Comparison of ENCODE assay signal across 2 fruit fly cellular contexts in the genomic region with DNA sequence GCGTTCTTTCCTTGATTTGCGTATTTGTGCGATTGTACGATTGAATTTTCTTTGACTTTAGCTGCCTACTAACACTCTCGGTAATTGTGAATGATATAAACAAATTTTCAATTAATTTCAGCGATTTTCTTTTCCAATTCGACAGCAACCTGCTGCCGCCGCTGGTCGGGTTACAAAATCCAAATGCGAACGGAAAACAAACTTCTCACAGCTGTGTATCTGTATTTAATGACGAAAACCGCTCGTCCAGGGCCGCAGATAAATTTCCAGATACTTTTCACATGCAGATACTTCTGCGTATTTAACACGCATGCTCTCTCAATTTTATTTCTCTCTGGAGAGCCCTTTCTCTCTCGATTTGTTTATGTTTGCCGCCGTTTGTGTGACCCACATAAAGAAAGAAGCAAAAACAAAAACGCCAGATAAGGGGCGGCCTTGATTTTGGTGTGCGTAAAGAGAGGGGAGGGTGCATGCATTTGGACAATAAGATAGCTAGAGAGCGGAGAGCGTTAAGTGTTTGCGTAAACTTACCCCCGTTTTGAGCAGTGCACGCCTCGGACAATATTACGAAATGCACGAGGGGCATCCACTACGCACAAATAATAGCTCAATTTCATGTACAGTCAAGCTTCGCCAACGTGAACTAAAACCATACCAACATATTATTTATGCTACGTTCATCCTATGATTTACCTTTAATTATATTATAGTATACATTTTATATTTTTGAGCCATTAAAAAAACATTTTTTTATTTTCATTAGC.
TF ChIP-seq lines count a peak whose summit lies in the region.

Gene CG12402 (minus strand): TSS at position 164 of the 764 bp plus-strand sequence.

TF ChIP-seq in whole organism, embryonic, 481 proteins besides CTCF, POLR2A, EP300 and RAD21 (continued from another document and continues in another):
- TF ChIP-seq CG1529 (GFP tag; optimal IDR thresholded peaks at IDR 0.05; lab: Kevin White, UChicago) = peak; percentile 68
- TF ChIP-seq kah (GFP tag; optimal IDR thresholded peaks at IDR 0.05; lab: Kevin White, UChicago) = peak; percentile 81
- peak; percentile 61 for TF ChIP-seq CG7987 (GFP tag; optimal IDR thresholded peaks at IDR 0.05; lab: Kevin White, UChicago)
- peak; percentile 77 for TF ChIP-seq so (GFP tag; IDR thresholded peaks at IDR 0.05; lab: Robert Waterston, UW)
- no peak for TF ChIP-seq prd (optimal IDR thresholded peaks at IDR 0.05; lab: Kevin White, UChicago)
- peak; percentile 84 for TF ChIP-seq prd (GFP tag; IDR thresholded peaks at IDR 0.05; lab: Robert Waterston, UW)
- TF ChIP-seq CG7556 (GFP tag; optimal IDR thresholded peaks at IDR 0.05; lab: Kevin White, UChicago) = peak; percentile 83
- TF ChIP-seq CG11456 (GFP tag; IDR thresholded peaks at IDR 0.05; lab: Robert Waterston, UW) = peak; percentile 80
- peak; percentile 82 for TF ChIP-seq ind (GFP tag; optimal IDR thresholded peaks at IDR 0.05; lab: Kevin White, UChicago)
- peak; percentile 32 for TF ChIP-seq CG4617 (GFP tag; optimal IDR thresholded peaks at IDR 0.05; lab: Kevin White, UChicago; ENCODE audit: borderline replicate concordance)
- no peak for TF ChIP-seq pfk (GFP tag; optimal IDR thresholded peaks at IDR 0.05; lab: Kevin White, UChicago)
- no peak for TF ChIP-seq exex (tag; optimal IDR thresholded peaks at IDR 0.05; lab: Kevin White, UChicago)
- peak; percentile 92 for TF ChIP-seq seq (GFP tag; IDR thresholded peaks at IDR 0.05; lab: Robert Waterston, UW)
- peak; percentile 87 for TF ChIP-seq esg (GFP tag; conservative IDR thresholded peaks at IDR 0.05; lab: Robert Waterston, UW)
- peak; percentile 89 for TF ChIP-seq zfh1 (GFP tag; IDR thresholded peaks at IDR 0.05; lab: Robert Waterston, UW)
- peak; percentile 89 for TF ChIP-seq CG17361 (GFP tag; IDR thresholded peaks at IDR 0.05; lab: Robert Waterston, UW)
- TF ChIP-seq pita (GFP tag; optimal IDR thresholded peaks at IDR 0.05; lab: Kevin White, UChicago) = no peak
- peak; percentile 51 for TF ChIP-seq zen (tag; optimal IDR thresholded peaks at IDR 0.05; lab: Kevin White, UChicago)
- TF ChIP-seq CG8765 (GFP tag; IDR thresholded peaks at IDR 0.05; lab: Robert Waterston, UW) = peak; percentile 29; the same call in 1 of the 2 replicates
- TF ChIP-seq Tbp (GFP tag; optimal IDR thresholded peaks at IDR 0.05; lab: Kevin White, UChicago) = no peak
- TF ChIP-seq CG3065 (GFP tag; optimal IDR thresholded peaks at IDR 0.05; lab: Kevin White, UChicago) = peak; percentile 81
- peak; percentile 71 for TF ChIP-seq CG34376 (GFP tag; optimal IDR thresholded peaks at IDR 0.05; lab: Kevin White, UChicago)
- peak; percentile 24 for TF ChIP-seq Myb (GFP tag; optimal IDR thresholded peaks at IDR 0.05; lab: Kevin White, UChicago)
- no peak for TF ChIP-seq mld (GFP tag; IDR thresholded peaks at IDR 0.05; lab: Robert Waterston, UW; ENCODE audit: partially characterized antibody)
- peak; percentile 94 to 96 for TF ChIP-seq Trl (optimal IDR thresholded peaks at IDR 0.05; lab: Kevin White, UChicago)
- peak; percentile 87 for TF ChIP-seq Trl (GFP tag; optimal IDR thresholded peaks at IDR 0.05; lab: Kevin White, UChicago)
- TF ChIP-seq CG2199 (GFP tag; IDR thresholded peaks at IDR 0.05; lab: Robert Waterston, UW) = peak; percentile 84
- TF ChIP-seq Nf-YB (GFP tag; optimal IDR thresholded peaks at IDR 0.05; lab: Kevin White, UChicago) = peak; percentile 57
- TF ChIP-seq E2f1 (GFP tag; IDR thresholded peaks at IDR 0.05; lab: Robert Waterston, UW) = peak; percentile 87
- peak; percentile 46 for TF ChIP-seq CG6765 (GFP tag; optimal IDR thresholded peaks at IDR 0.05; lab: Kevin White, UChicago)
- peak; percentile 19 for TF ChIP-seq Atf3 (GFP tag; optimal IDR thresholded peaks at IDR 0.05; lab: Kevin White, UChicago)
- peak; percentile 96 for TF ChIP-seq pros (GFP tag; optimal IDR thresholded peaks at IDR 0.05; lab: Kevin White, UChicago)
- TF ChIP-seq peb (GFP tag; IDR thresholded peaks at IDR 0.05; lab: Robert Waterston, UW) = peak; percentile 60
- TF ChIP-seq CG17359 (tag; optimal IDR thresholded peaks at IDR 0.05; lab: Kevin White, UChicago) = peak; percentile 93
- no peak for TF ChIP-seq crp (GFP tag; optimal IDR thresholded peaks at IDR 0.05; lab: Kevin White, UChicago)
- TF ChIP-seq CG10959 (GFP tag; IDR thresholded peaks at IDR 0.05; lab: Robert Waterston, UW) = peak; percentile 61
- TF ChIP-seq CG32767 (GFP tag; IDR thresholded peaks at IDR 0.05; lab: Robert Waterston, UW) = peak; percentile 81
- TF ChIP-seq knrl (GFP tag; IDR thresholded peaks at IDR 0.05; lab: Robert Waterston, UW; ENCODE audit: partially characterized antibody) = no peak
- TF ChIP-seq CG8924 (tag; optimal IDR thresholded peaks at IDR 0.05; lab: Kevin White, UChicago) = peak; percentile 86
- TF ChIP-seq Ets97D (GFP tag; optimal IDR thresholded peaks at IDR 0.05; lab: Kevin White, UChicago) = no peak
- TF ChIP-seq ERR (GFP tag; optimal IDR thresholded peaks at IDR 0.05; lab: Kevin White, UChicago) = peak; percentile 47
- peak; percentile 80 for TF ChIP-seq BtbVII (GFP tag; optimal IDR thresholded peaks at IDR 0.05; lab: Kevin White, UChicago)
- peak; percentile 72 for TF ChIP-seq fd3F (GFP tag; optimal IDR thresholded peaks at IDR 0.05; lab: Kevin White, UChicago)
- peak; percentile 68 for TF ChIP-seq nerfin-1 (tag; optimal IDR thresholded peaks at IDR 0.05; lab: Kevin White, UChicago)
- TF ChIP-seq en (GFP tag; optimal IDR thresholded peaks at IDR 0.05; lab: Kevin White, UChicago) = peak; percentile 26
- peak; percentile 83 for TF ChIP-seq CG8388 (GFP tag; optimal IDR thresholded peaks at IDR 0.05; lab: Kevin White, UChicago)
- TF ChIP-seq Dref (GFP tag; IDR thresholded peaks at IDR 0.05; lab: Robert Waterston, UW) = no peak
- TF ChIP-seq Usf (GFP tag; optimal IDR thresholded peaks at IDR 0.05; lab: Kevin White, UChicago) = no peak
- peak; percentile 72 for TF ChIP-seq her (GFP tag; optimal IDR thresholded peaks at IDR 0.05; lab: Kevin White, UChicago)
- peak; percentile 58 for TF ChIP-seq CG15601 (tag; optimal IDR thresholded peaks at IDR 0.05; lab: Kevin White, UChicago)
- peak; percentile 10 for TF ChIP-seq CG13624 (GFP tag; optimal IDR thresholded peaks at IDR 0.05; lab: Kevin White, UChicago)
- no peak for TF ChIP-seq fu2 (GFP tag; optimal IDR thresholded peaks at IDR 0.05; lab: Kevin White, UChicago)
- TF ChIP-seq toy (GFP tag; IDR thresholded peaks at IDR 0.05; lab: Robert Waterston, UW) = 0 out of 2 replicates have a peak, but pooled peaks have one; percentile 11
- peak; percentile 89 for TF ChIP-seq CG12769 (tag; optimal IDR thresholded peaks at IDR 0.05; lab: Kevin White, UChicago)
- peak; percentile 75 for TF ChIP-seq Dbx (GFP tag; IDR thresholded peaks at IDR 0.05; lab: Robert Waterston, UW)
- peak; percentile 89 for TF ChIP-seq CG6689 (GFP tag; IDR thresholded peaks at IDR 0.05; lab: Robert Waterston, UW)
- TF ChIP-seq D (optimal IDR thresholded peaks at IDR 0.05; lab: Kevin White, UChicago) = no peak
- TF ChIP-seq D (GFP tag; optimal IDR thresholded peaks at IDR 0.05; lab: Kevin White, UChicago) = peak; percentile 81
- no peak for TF ChIP-seq zfh2 (GFP tag; optimal IDR thresholded peaks at IDR 0.05; lab: Kevin White, UChicago)
- peak; percentile 85 for TF ChIP-seq Xbp1 (GFP tag; optimal IDR thresholded peaks at IDR 0.05; lab: Kevin White, UChicago)
- peak; percentile 61; the same call in 1 of the 2 replicates for TF ChIP-seq sim (GFP tag; IDR thresholded peaks at IDR 0.05; lab: Robert Waterston, UW)

TF ChIP-seq in whole organism, prepupa, 60 proteins besides CTCF, POLR2A, EP300 and RAD21 (continued from another document):
- no peak for TF ChIP-seq Smox (GFP tag; optimal IDR thresholded peaks at IDR 0.05; lab: Kevin White, UChicago)
- TF ChIP-seq Eip93F (GFP tag; optimal IDR thresholded peaks at IDR 0.05; lab: Kevin White, UChicago) = no peak
- TF ChIP-seq lz (GFP tag; optimal IDR thresholded peaks at IDR 0.05; lab: Kevin White, UChicago) = no peak
- no peak for TF ChIP-seq Ets21C (GFP tag; optimal IDR thresholded peaks at IDR 0.05; lab: Kevin White, UChicago)
- TF ChIP-seq CG6792 (GFP tag; optimal IDR thresholded peaks at IDR 0.05; lab: Kevin White, UChicago) = peak; percentile 49
- TF ChIP-seq CG11762 (GFP tag; optimal IDR thresholded peaks at IDR 0.05; lab: Kevin White, UChicago; ENCODE audit: insufficient read depth) = no peak
- peak; percentile 94 for TF ChIP-seq fkh (GFP tag; optimal IDR thresholded peaks at IDR 0.05; lab: Kevin White, UChicago)
- no peak for TF ChIP-seq CG6854 (GFP tag; optimal IDR thresholded peaks at IDR 0.05; lab: Kevin White, UChicago)
- TF ChIP-seq net (GFP tag; optimal IDR thresholded peaks at IDR 0.05; lab: Kevin White, UChicago) = peak; percentile 45
- no peak for TF ChIP-seq CG31627 (GFP tag; optimal IDR thresholded peaks at IDR 0.05; lab: Kevin White, UChicago)
- TF ChIP-seq fd59A (GFP tag; optimal IDR thresholded peaks at IDR 0.05; lab: Kevin White, UChicago) = peak; percentile 18
- peak; percentile 11 for TF ChIP-seq CG16779 (tag; optimal IDR thresholded peaks at IDR 0.05; lab: Kevin White, UChicago)
- TF ChIP-seq spab (GFP tag; optimal IDR thresholded peaks at IDR 0.05; lab: Kevin White, UChicago) = peak; percentile 24
- TF ChIP-seq svp (GFP tag; lab: Kevin White, UChicago) = no peak
- TF ChIP-seq salr (GFP tag; optimal IDR thresholded peaks at IDR 0.05; lab: Kevin White, UChicago) = no peak
- TF ChIP-seq OdsH (GFP tag; optimal IDR thresholded peaks at IDR 0.05; lab: Kevin White, UChicago) = peak; percentile 6
- peak; percentile 58 for TF ChIP-seq Hr39 (GFP tag; optimal IDR thresholded peaks at IDR 0.05; lab: Kevin White, UChicago)
- peak; percentile 53 for TF ChIP-seq CG8119 (GFP tag; IDR thresholded peaks at IDR 0.05; lab: Robert Waterston, UW)
- TF ChIP-seq CG6808 (GFP tag; optimal IDR thresholded peaks at IDR 0.05; lab: Kevin White, UChicago) = peak; percentile 30
- TF ChIP-seq CG6163 (GFP tag; IDR thresholded peaks at IDR 0.05; lab: Robert Waterston, UW) = peak; percentile 57; the same call in 1 of the 3 replicates
- TF ChIP-seq CG9139 (GFP tag; optimal IDR thresholded peaks at IDR 0.05; lab: Kevin White, UChicago) = no peak
- TF ChIP-seq Gug (GFP tag; IDR thresholded peaks at IDR 0.05; lab: Robert Waterston, UW) = peak; percentile 50
- TF ChIP-seq CG4318 (GFP tag; optimal IDR thresholded peaks at IDR 0.05; lab: Kevin White, UChicago) = no peak
- TF ChIP-seq fd85E (GFP tag; optimal IDR thresholded peaks at IDR 0.05; lab: Kevin White, UChicago) = no peak
- peak; percentile 69 for TF ChIP-seq eg (GFP tag; IDR thresholded peaks at IDR 0.05; lab: Robert Waterston, UW)
- TF ChIP-seq Sox14 (GFP tag; optimal IDR thresholded peaks at IDR 0.05; lab: Kevin White, UChicago) = no peak
- TF ChIP-seq topi (GFP tag; optimal IDR thresholded peaks at IDR 0.05; lab: Kevin White, UChicago) = no peak
- peak; percentile 23 for TF ChIP-seq CG7368 (GFP tag; optimal IDR thresholded peaks at IDR 0.05; lab: Kevin White, UChicago)
- peak; percentile 51 for TF ChIP-seq CG11294 (GFP tag; IDR thresholded peaks at IDR 0.05; lab: Robert Waterston, UW)
- TF ChIP-seq Eip75B (GFP tag; optimal IDR thresholded peaks at IDR 0.05; lab: Kevin White, UChicago) = peak; percentile 85
- TF ChIP-seq Blimp-1 (GFP tag; optimal IDR thresholded peaks at IDR 0.05; lab: Kevin White, UChicago) = no peak
- peak; percentile 35 for TF ChIP-seq CG32006 (GFP tag; optimal IDR thresholded peaks at IDR 0.05; lab: Kevin White, UChicago)
- TF ChIP-seq Sox102F (GFP tag; optimal IDR thresholded peaks at IDR 0.05; lab: Kevin White, UChicago) = peak; percentile 26
- no peak for TF ChIP-seq CG1621 (tag; optimal IDR thresholded peaks at IDR 0.05; lab: Kevin White, UChicago)
- peak; percentile 34 for TF ChIP-seq achi (GFP tag; optimal IDR thresholded peaks at IDR 0.05; lab: Kevin White, UChicago)
- TF ChIP-seq Hr38 (GFP tag; optimal IDR thresholded peaks at IDR 0.05; lab: Kevin White, UChicago) = no peak
- no peak for TF ChIP-seq Met (GFP tag; optimal IDR thresholded peaks at IDR 0.05; lab: Kevin White, UChicago)
- TF ChIP-seq cyc (GFP tag; optimal IDR thresholded peaks at IDR 0.05; lab: Kevin White, UChicago) = no peak
- TF ChIP-seq CG3032 (tag; optimal IDR thresholded peaks at IDR 0.05; lab: Kevin White, UChicago) = no peak
- peak; percentile 17 for TF ChIP-seq CG34406 (GFP tag; optimal IDR thresholded peaks at IDR 0.05; lab: Kevin White, UChicago)
- peak; percentile 60; the same call in 1 of the 2 replicates for TF ChIP-seq CG15336 (GFP tag; IDR thresholded peaks at IDR 0.05; lab: Robert Waterston, UW)
